Worm (Caenorhabditis elegans) whole organism, L3 larva: Measurements from ENCODE around the gene best-12.

Experiments
- ceh-82 ChIP-seq: fragments of 150-350 bp; optimal IDR thresholded peaks from 2 replicates; lab custom pipeline; 2014; ENCODE audit warnings: missing biosample characterization, missing genetic modification characterization
- mdl-1 ChIP-seq: fragments of 150-350 bp; optimal IDR thresholded peaks from 2 replicates; lab custom pipeline; 2014; ENCODE audit warnings: missing biosample characterization, missing genetic modification characterization
- nhr-77 ChIP-seq: fragments of 150-350 bp; optimal IDR thresholded peaks from 2 replicates; lab custom pipeline; 2014; ENCODE audit warnings: missing biosample characterization, missing genetic modification characterization
- pqm-1 ChIP-seq: fragments of 150-350 bp; optimal IDR thresholded peaks from 2 replicates; lab custom pipeline; 2017; ENCODE audit warnings: missing biosample characterization, missing genetic modification characterization, inconsistent platforms
- unc-39 ChIP-seq: sonication (generic microtip); optimal IDR thresholded peaks from 4 replicates; lab custom pipeline; 2017; ENCODE audit warnings: missing biosample characterization, missing genetic modification characterization
- ztf-11 ChIP-seq: fragments of 150-350 bp; optimal IDR thresholded peaks from 2 replicates; lab custom pipeline; 2014; ENCODE audit warnings: missing biosample characterization, missing genetic modification characterization

ce11 chrV:16094862-16095261, 45.6 kb downstream of the best-12 start:
- TF ChIP-seq ztf-11 (tag; lab: Kevin White, UChicago) (no peak), nhr-77 (tag; lab: Kevin White, UChicago) (no peak), unc-39 (no peak), ceh-82 (tag; lab: Kevin White, UChicago) (no peak), mdl-1 (tag; lab: Kevin White, UChicago) (no peak), pqm-1 (tag; lab: Kevin White, UChicago) (peak; percentile 19)
